Worm (Caenorhabditis elegans) whole organism, L4/young adult: ENCODE results near the gene cnt-2.

ENCODE experiments used
- W03F9.2 ChIP-seq: fragments of 150-350 bp; optimal IDR thresholded peaks from 2 replicates; lab custom pipeline; 2014; ENCODE audit warnings: missing biosample characterization, missing genetic modification characterization
- dao-5 ChIP-seq: sonication (generic microtip); optimal IDR thresholded peaks from 2 replicates; lab custom pipeline; 2016; ENCODE audit warnings: missing genotype, missing genetic modification characterization, moderate library complexity, missing compliant biosample characterization
- him-1 ChIP-seq: sonication (generic microtip); optimal IDR thresholded peaks from 2 replicates; lab custom pipeline; 2016; ENCODE audit warnings: missing genotype, missing genetic modification reagents, missing genetic modification characterization, missing compliant biosample characterization

DNA sequence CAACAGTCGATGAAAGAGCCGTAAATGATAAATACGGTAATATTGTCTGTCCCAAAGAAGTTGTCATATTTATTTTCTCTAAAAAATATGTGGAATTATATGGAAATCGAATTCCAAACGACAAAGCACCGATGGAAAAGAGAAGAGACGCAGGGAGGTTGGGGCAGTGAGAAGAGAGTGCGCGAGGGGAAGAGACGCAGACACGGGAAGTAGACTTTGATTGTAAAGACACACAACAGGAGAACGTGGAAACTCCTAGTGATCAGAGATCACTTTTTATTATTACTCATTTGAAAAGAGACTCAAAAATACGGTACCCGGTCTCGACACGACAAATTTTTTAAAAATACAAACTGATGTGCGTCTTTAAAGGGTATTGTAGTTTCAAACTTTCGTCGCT, 26.5 kb upstream of the cnt-2 start:
- TF ChIP-seq him-1 (tag; lab: Kevin White, UChicago): no peak
- TF ChIP-seq W03F9.2 (tag; lab: Kevin White, UChicago): no peak
- no peak for TF ChIP-seq dao-5 (tag; lab: Kevin White, UChicago)
